Fruit fly (Drosophila melanogaster) whole organism, embryonic: ENCODE results near the gene Cpr67Fa2.

ENCODE experiments used
- Aef1 ChIP-seq: fragments of 200-800 bp; sonication (Bioruptor generic); IDR thresholded peaks from 3 replicates; pipeline ENCODE4 v1.3.6; 2022; ENCODE audit warnings: missing biosample characterization, missing genetic modification characterization
- CG10209 ChIP-seq: fragments of 200-800 bp; sonication (Bioruptor generic); optimal IDR thresholded peaks from 3 replicates; lab custom pipeline; 2017; ENCODE audit warnings: missing biosample characterization, mild to moderate bottlenecking, missing genetic modification characterization, missing genetic modification reagents
- CG1024 ChIP-seq: fragments of 200-800 bp; sonication (Bioruptor generic); IDR thresholded peaks from 2 replicates; pipeline ENCODE4 v1.3.6; 2022; ENCODE audit warnings: missing biosample characterization, missing genetic modification characterization
- CG10543 ChIP-seq: fragments of 200-800 bp; sonication (Bioruptor generic); optimal IDR thresholded peaks from 3 replicates; lab custom pipeline; 2017; ENCODE audit warnings: missing biosample characterization, mild to moderate bottlenecking, missing genetic modification characterization, moderate library complexity
- CG11723 ChIP-seq: fragments of 200-800 bp; sonication (Bioruptor generic); optimal IDR thresholded peaks from 2 replicates; lab custom pipeline; 2017; ENCODE audit warnings: missing biosample characterization, mild to moderate bottlenecking, missing genetic modification characterization
- CG12155 ChIP-seq: fragments of 200-800 bp; sonication (Bioruptor generic); optimal IDR thresholded peaks from 3 replicates; lab custom pipeline; 2016; ENCODE audit warnings: missing biosample characterization, missing genetic modification characterization
- CG12236 ChIP-seq: fragments of 200-800 bp; sonication (Bioruptor generic); optimal IDR thresholded peaks from 2 replicates; lab custom pipeline; 2016; ENCODE audit warnings: missing biosample characterization, missing genetic modification characterization
- CG1233 ChIP-seq: fragments of 200-800 bp; sonication (Bioruptor generic); optimal IDR thresholded peaks from 4 replicates; lab custom pipeline; 2018; ENCODE audit warnings: missing biosample characterization, mild to moderate bottlenecking, missing genetic modification characterization
- CG13123 ChIP-seq: fragments of 200-800 bp; sonication (Bioruptor generic); optimal IDR thresholded peaks from 2 replicates; lab custom pipeline; 2016; ENCODE audit warnings: missing biosample characterization, missing genetic modification characterization
- CG14710 ChIP-seq: fragments of 200-800 bp; sonication (Bioruptor generic); optimal IDR thresholded peaks from 3 replicates; lab custom pipeline; 2019; ENCODE audit warnings: missing biosample characterization, mild to moderate bottlenecking, missing genetic modification characterization, moderate library complexity
- CG14965 ChIP-seq: fragments of 200-800 bp; sonication (Bioruptor generic); optimal IDR thresholded peaks from 2 replicates; lab custom pipeline; 2016; ENCODE audit warnings: missing biosample characterization, missing genetic modification characterization, borderline replicate concordance
- CG2120 ChIP-seq: fragments of 200-800 bp; sonication (Bioruptor generic); optimal IDR thresholded peaks from 3 replicates; lab custom pipeline; 2016; ENCODE audit warnings: missing biosample characterization, missing genetic modification characterization
- CG31224 ChIP-seq: fragments of 200-800 bp; sonication (Bioruptor generic); IDR thresholded peaks from 2 replicates; pipeline ENCODE4 v1.3.6; 2022; ENCODE audit warnings: missing biosample characterization, missing genetic modification characterization
- CG4820 ChIP-seq: fragments of 200-800 bp; sonication (Bioruptor generic); optimal IDR thresholded peaks from 3 replicates; lab custom pipeline; 2016; ENCODE audit warnings: missing biosample characterization, missing genetic modification characterization
- CG7745 ChIP-seq: fragments of 200-800 bp; sonication (Bioruptor generic); optimal IDR thresholded peaks from 2 replicates; lab custom pipeline; 2018; ENCODE audit warnings: missing biosample characterization, mild to moderate bottlenecking, missing genetic modification characterization, moderate library complexity
- CG8388 ChIP-seq: fragments of 200-800 bp; sonication (Bioruptor generic); optimal IDR thresholded peaks from 2 replicates; lab custom pipeline; 2019; ENCODE audit warnings: missing biosample characterization, mild to moderate bottlenecking, missing genetic modification characterization, moderate library complexity
- CG8765 ChIP-seq: fragments of 200-800 bp; sonication (Bioruptor generic); IDR thresholded peaks from 2 replicates; pipeline ENCODE4 v1.3.6; 2022; ENCODE audit warnings: missing biosample characterization, missing genetic modification characterization
- CG8944 ChIP-seq: fragments of 200-800 bp; sonication (Bioruptor generic); optimal IDR thresholded peaks from 3 replicates; lab custom pipeline; 2016; ENCODE audit warnings: missing biosample characterization, missing genetic modification characterization
- CG9876 ChIP-seq: fragments of 200-800 bp; sonication (Bioruptor generic); optimal IDR thresholded peaks from 2 replicates; lab custom pipeline; 2016; ENCODE audit warnings: missing biosample characterization, missing genetic modification characterization
- D19A ChIP-seq: fragments of 200-800 bp; optimal IDR thresholded peaks from 3 replicates; lab custom pipeline; 2019; ENCODE audit warnings: missing biosample characterization, mild to moderate bottlenecking, missing genetic modification characterization, moderate library complexity
- Deaf1 ChIP-seq: fragments of 200-800 bp; optimal IDR thresholded peaks from 3 replicates; lab custom pipeline; 2019; ENCODE audit warnings: missing biosample characterization, mild to moderate bottlenecking, missing genetic modification characterization, moderate library complexity
- Ets97D ChIP-seq: fragments of 200-800 bp; sonication (Bioruptor generic); optimal IDR thresholded peaks from 3 replicates; lab custom pipeline; 2016; ENCODE audit warnings: missing biosample characterization, missing genetic modification characterization
- HHEX ChIP-seq: fragments of 200-800 bp; sonication (Bioruptor generic); optimal IDR thresholded peaks from 3 replicates; lab custom pipeline; 2017; ENCODE audit warnings: missing biosample characterization, mild to moderate bottlenecking, missing genetic modification characterization, missing genetic modification reagents
- Hand ChIP-seq: fragments of 200-800 bp; sonication (Bioruptor generic); optimal IDR thresholded peaks from 2 replicates; lab custom pipeline; 2017; ENCODE audit warnings: mild to moderate bottlenecking, missing biosample characterization, missing genetic modification reagents, missing genetic modification characterization
- Hr78 ChIP-seq, 2 experiments: fragments of 200-800 bp in 1 of 2; fragments of >200 bp in 1 of 2; sonication (Bioruptor generic) in 1 of 2; optimal IDR thresholded peaks; 2 replicates each; lab custom pipeline; 2017 to 2019; ENCODE audit warnings: missing biosample characterization in 2 of 2, missing genetic modification characterization in 2 of 2, mild to moderate bottlenecking in 1 of 2, moderate library complexity in 1 of 2
- Oli ChIP-seq: fragments of 200-800 bp; sonication (Bioruptor generic); optimal IDR thresholded peaks from 2 replicates; lab custom pipeline; 2018; ENCODE audit warnings: missing biosample characterization, mild to moderate bottlenecking, missing genetic modification characterization, moderate library complexity
- Ravus ChIP-seq: fragments of 200-800 bp; sonication (Bioruptor generic); IDR thresholded peaks from 2 replicates; pipeline ENCODE4 v1.3.6; 2022; ENCODE audit warnings: missing biosample characterization, missing genetic modification characterization
- Rx ChIP-seq: fragments of 200-800 bp; sonication (Bioruptor generic); IDR thresholded peaks from 2 replicates; pipeline ENCODE4 v1.3.6; 2022; ENCODE audit warnings: missing biosample characterization, missing genetic modification characterization
- Trl ChIP-seq, 3 experiments: fragments of >200 bp in 2 of 3; fragments of 200-800 bp in 1 of 3; sonication (Bioruptor generic) in 1 of 3; optimal IDR thresholded peaks; 2 replicates in 1 of 3; 3 replicates in 2 of 3; lab custom pipeline; 2016 to 2017; ENCODE audit warnings: missing biosample characterization in 1 of 3, missing genetic modification characterization in 1 of 3
- bab2 ChIP-seq: fragments of 200-800 bp; sonication (Bioruptor generic); optimal IDR thresholded peaks from 2 replicates; lab custom pipeline; 2016; ENCODE audit warnings: missing biosample characterization, missing genetic modification characterization
- bbx ChIP-seq: fragments of 200-800 bp; sonication (Bioruptor generic); IDR thresholded peaks from 2 replicates; pipeline ENCODE4 v1.3.6; 2022; ENCODE audit warnings: missing biosample characterization, missing genetic modification characterization; ENCODE audit not compliant: partially characterized antibody
- cad ChIP-seq: fragments of >200 bp; optimal IDR thresholded peaks from 2 replicates; lab custom pipeline; 2017; ENCODE audit warnings: missing biosample characterization, missing genetic modification characterization
- cg ChIP-seq: fragments of 200-800 bp; sonication (Bioruptor generic); optimal IDR thresholded peaks from 3 replicates; lab custom pipeline; 2019; ENCODE audit warnings: missing biosample characterization, mild to moderate bottlenecking, missing genetic modification characterization, moderate library complexity
- chn ChIP-seq: fragments of 200-800 bp; sonication (Bioruptor generic); optimal IDR thresholded peaks from 2 replicates; lab custom pipeline; 2016; ENCODE audit warnings: missing biosample characterization, missing genetic modification characterization
- cwo ChIP-seq: fragments of 200-800 bp; sonication (Bioruptor generic); optimal IDR thresholded peaks from 3 replicates; lab custom pipeline; 2017; ENCODE audit warnings: missing biosample characterization, missing genetic modification characterization, mild to moderate bottlenecking, moderate library complexity, missing genetic modification reagents
- dan ChIP-seq: fragments of 200-800 bp; sonication (Bioruptor generic); IDR thresholded peaks from 2 replicates; pipeline ENCODE4 v1.3.6; 2022; ENCODE audit warnings: missing biosample characterization, missing genetic modification characterization
- dimm ChIP-seq: fragments of 200-800 bp; sonication (Bioruptor generic); IDR thresholded peaks from 2 replicates; pipeline ENCODE4 v1.3.6; 2022; ENCODE audit warnings: missing biosample characterization, missing genetic modification characterization
- dm ChIP-seq: fragments of 200-800 bp; sonication (Bioruptor generic); optimal IDR thresholded peaks from 3 replicates; lab custom pipeline; 2016; ENCODE audit warnings: missing biosample characterization, missing genetic modification characterization
- dpn ChIP-seq, 2 experiments: fragments of 200-800 bp; sonication (Bioruptor generic); optimal IDR thresholded peaks; 3 replicates each; lab custom pipeline; 2016; ENCODE audit warnings: missing biosample characterization in 2 of 2, missing genetic modification characterization in 2 of 2
- eve ChIP-seq, 2 experiments: fragments of >200 bp; optimal IDR thresholded peaks; 2 replicates each; lab custom pipeline; 2017; ENCODE audit warnings: missing biosample characterization in 2 of 2, missing genetic modification characterization in 2 of 2
- gro ChIP-seq: fragments of 200-800 bp; sonication (Bioruptor generic); optimal IDR thresholded peaks from 2 replicates; lab custom pipeline; 2016; ENCODE audit warnings: missing biosample characterization, missing genetic modification characterization
- h ChIP-seq: fragments of >200 bp; optimal IDR thresholded peaks from 2 replicates; lab custom pipeline; 2017
- kah ChIP-seq: fragments of 200-800 bp; sonication (Bioruptor generic); optimal IDR thresholded peaks from 2 replicates; lab custom pipeline; 2018; ENCODE audit warnings: missing biosample characterization, mild to moderate bottlenecking, missing genetic modification characterization
- maf-S ChIP-seq: fragments of 200-800 bp; sonication (Bioruptor generic); optimal IDR thresholded peaks from 2 replicates; lab custom pipeline; 2016; ENCODE audit warnings: missing biosample characterization, missing genetic modification characterization
- peb ChIP-seq: fragments of 200-800 bp; sonication (Bioruptor generic); IDR thresholded peaks from 2 replicates; pipeline ENCODE4 v1.3.6; 2022; ENCODE audit warnings: missing biosample characterization, missing genetic modification characterization
- repo ChIP-seq: fragments of 200-800 bp; sonication (Bioruptor generic); optimal IDR thresholded peaks from 2 replicates; lab custom pipeline; 2016; ENCODE audit warnings: missing biosample characterization, missing genetic modification characterization
- rib ChIP-seq: fragments of 200-800 bp; sonication (Bioruptor generic); IDR thresholded peaks from 2 replicates; pipeline ENCODE4 v1.3.6; 2022; ENCODE audit warnings: missing biosample characterization, missing genetic modification characterization
- sisA ChIP-seq: fragments of 200-800 bp; sonication (Bioruptor generic); IDR thresholded peaks from 2 replicates; pipeline ENCODE4 v1.3.6; 2022; ENCODE audit warnings: missing biosample characterization, missing genetic modification characterization
- vnd ChIP-seq: fragments of 200-800 bp; sonication (Bioruptor generic); IDR thresholded peaks from 3 replicates; pipeline ENCODE4 v1.3.6; 2022; ENCODE audit warnings: missing biosample characterization, missing genetic modification characterization; ENCODE audit not compliant: partially characterized antibody
- vvl ChIP-seq: fragments of 200-800 bp; sonication (Bioruptor generic); IDR thresholded peaks from 2 replicates; pipeline ENCODE4 v1.3.6; 2022; ENCODE audit warnings: missing biosample characterization, missing genetic modification characterization
- zfh1 ChIP-seq: fragments of 200-800 bp; sonication (Bioruptor generic); IDR thresholded peaks from 3 replicates; pipeline ENCODE4 v1.3.6; 2022; ENCODE audit warnings: missing biosample characterization, missing genetic modification characterization

The Cpr67Fa2 gene

dm6 chr3L:10899087-10899511 lies 7.6 kb downstream of the Cpr67Fa2 start, which contains the start of gene Aps (continued):
- TF ChIP-seq cad (GFP tag; lab: Kevin White, UChicago), result no peak
- TF ChIP-seq kah, result no peak
- TF ChIP-seq CG1233 (GFP tag; lab: Kevin White, UChicago), result peak; percentile 2
- no peak for TF ChIP-seq CG31224
- TF ChIP-seq CG14965 (GFP tag; lab: Kevin White, UChicago), result no peak
- TF ChIP-seq CG11723 (GFP tag; lab: Kevin White, UChicago), result no peak
- TF ChIP-seq Hr78 (GFP tag; optimal IDR thresholded peaks at IDR 0.05; lab: Kevin White, UChicago), result no peak
- TF ChIP-seq maf-S (GFP tag; lab: Kevin White, UChicago), result peak; percentile 24
- TF ChIP-seq Oli, result no peak
- no peak for TF ChIP-seq CG8388 (GFP tag; lab: Kevin White, UChicago)
- no peak for TF ChIP-seq rib
- TF ChIP-seq cwo (GFP tag; lab: Kevin White, UChicago), result peak; percentile 1
- TF ChIP-seq CG14710, result peak; percentile 79
- TF ChIP-seq bbx (GFP tag; lab: Robert Waterston, UW), result no peak
- peak; percentile 28; the same call in 1 of the 2 replicates for TF ChIP-seq Rx (GFP tag; lab: Robert Waterston, UW)
- TF ChIP-seq bab2, result peak; percentile 55
- TF ChIP-seq h (lab: Kevin White, UChicago), result no peak
- TF ChIP-seq peb (GFP tag; lab: Robert Waterston, UW), result no peak
- TF ChIP-seq dan (GFP tag; lab: Robert Waterston, UW), result no peak
- peak; percentile 2 for TF ChIP-seq gro (GFP tag; lab: Kevin White, UChicago)
- TF ChIP-seq Deaf1, result no peak
- no peak for TF ChIP-seq CG10543 (GFP tag; lab: Kevin White, UChicago)
- peak; percentile 64 for TF ChIP-seq Aef1
- TF ChIP-seq HHEX (GFP tag; lab: Kevin White, UChicago), result no peak
- TF ChIP-seq CG1024 (GFP tag; lab: Robert Waterston, UW), result peak; percentile 58; the same call in 1 of the 2 replicates
- TF ChIP-seq CG12155 (GFP tag; lab: Kevin White, UChicago), result peak; percentile 46
- TF ChIP-seq Ets97D (GFP tag; lab: Kevin White, UChicago), result peak; percentile 67
- TF ChIP-seq CG13123 (GFP tag; lab: Kevin White, UChicago), result peak; percentile 45
- TF ChIP-seq CG10209, result peak; percentile 23
- no peak for TF ChIP-seq D19A
- TF ChIP-seq CG12236 (GFP tag; lab: Kevin White, UChicago), result no peak
- no peak for TF ChIP-seq repo (GFP tag; lab: Kevin White, UChicago)
- no peak for TF ChIP-seq CG9876 (GFP tag; lab: Kevin White, UChicago)
- TF ChIP-seq chn (GFP tag; lab: Kevin White, UChicago), result peak; percentile 35
- TF ChIP-seq cg, result no peak
- TF ChIP-seq zfh1, result peak; percentile 67; the same call in 1 of the 3 replicates
- no peak for TF ChIP-seq Hand (GFP tag; lab: Kevin White, UChicago)
- TF ChIP-seq vvl, result peak; percentile 74
- TF ChIP-seq CG2120 (GFP tag; lab: Kevin White, UChicago), result peak; percentile 54
- no peak for TF ChIP-seq dimm (GFP tag; lab: Robert Waterston, UW)
- no peak for TF ChIP-seq Trl (optimal IDR thresholded peaks at IDR 0.05; lab: Kevin White, UChicago)
- TF ChIP-seq Trl (GFP tag; optimal IDR thresholded peaks at IDR 0.05; lab: Kevin White, UChicago), result no peak
- no peak for TF ChIP-seq vnd (GFP tag; lab: Robert Waterston, UW)
- TF ChIP-seq CG4820 (GFP tag; lab: Kevin White, UChicago), result peak; percentile 29
- no peak for TF ChIP-seq CG8765 (GFP tag; lab: Robert Waterston, UW)
- TF ChIP-seq Ravus (GFP tag; lab: Robert Waterston, UW), result no peak; the same call in 1 of the 2 replicates
- no peak for TF ChIP-seq CG7745
- peak in 1 of 2 experiments; percentile 67 for TF ChIP-seq dpn (GFP tag; optimal IDR thresholded peaks at IDR 0.05; lab: Kevin White, UChicago)
- TF ChIP-seq eve (GFP tag; optimal IDR thresholded peaks at IDR 0.05; lab: Kevin White, UChicago), result peak in 1 of 2 experiments; percentile 81
- TF ChIP-seq dm (GFP tag; lab: Kevin White, UChicago), result no peak
- peak; percentile 28 for TF ChIP-seq CG8944 (GFP tag; lab: Kevin White, UChicago)
- TF ChIP-seq sisA (GFP tag; lab: Robert Waterston, UW), result peak; percentile 49
